Fruit fly (Drosophila melanogaster) whole organism, prepupa: Measurements from ENCODE around the gene RecQ5.

Experiments
- Blimp-1 ChIP-seq: fragments of 200-800 bp; sonication (Bioruptor generic); optimal IDR thresholded peaks from 3 replicates; lab custom pipeline; 2017; ENCODE audit warnings: missing biosample characterization, missing genetic modification characterization, mild to moderate bottlenecking, moderate library complexity, missing genetic modification reagents
- CG10631 ChIP-seq: fragments of 200-800 bp; sonication (Bioruptor generic); optimal IDR thresholded peaks from 2 replicates; lab custom pipeline; 2016; ENCODE audit warnings: missing biosample characterization, missing genetic modification characterization
- CG10669 ChIP-seq: fragments of 200-800 bp; sonication (Bioruptor generic); optimal IDR thresholded peaks from 3 replicates; lab custom pipeline; 2018; ENCODE audit warnings: missing biosample characterization, mild to moderate bottlenecking, missing genetic modification characterization, moderate library complexity
- CG11294 ChIP-seq: fragments of 200-800 bp; sonication (Bioruptor generic); IDR thresholded peaks from 2 replicates; pipeline ENCODE4 v1.3.6; 2022; ENCODE audit warnings: missing biosample characterization, missing genetic modification characterization
- CG11762 ChIP-seq: fragments of 200-800 bp; sonication (Bioruptor generic); optimal IDR thresholded peaks from 3 replicates; lab custom pipeline; 2016; ENCODE audit warnings: missing biosample characterization, missing genetic modification characterization; ENCODE audit not compliant: insufficient read depth
- CG11902 ChIP-seq: fragments of 200-800 bp; sonication (Bioruptor generic); optimal IDR thresholded peaks from 3 replicates; lab custom pipeline; 2016; ENCODE audit warnings: missing biosample characterization, missing genetic modification characterization
- CG1621 ChIP-seq: fragments of 200-800 bp; sonication (Bioruptor generic); optimal IDR thresholded peaks from 3 replicates; lab custom pipeline; 2018; ENCODE audit warnings: missing biosample characterization, mild to moderate bottlenecking, missing genetic modification characterization
- CG16779 ChIP-seq: fragments of 200-800 bp; sonication (Bioruptor generic); optimal IDR thresholded peaks from 3 replicates; lab custom pipeline; 2017; ENCODE audit warnings: missing biosample characterization, mild to moderate bottlenecking, missing genetic modification characterization
- CG32006 ChIP-seq: fragments of 200-800 bp; sonication (Bioruptor generic); optimal IDR thresholded peaks from 3 replicates; lab custom pipeline; 2017; ENCODE audit warnings: missing biosample characterization, mild to moderate bottlenecking, missing genetic modification characterization
- CG3919 ChIP-seq: fragments of 200-800 bp; sonication (Bioruptor generic); optimal IDR thresholded peaks from 3 replicates; lab custom pipeline; 2016; ENCODE audit warnings: missing biosample characterization, missing genetic modification characterization
- CG4318 ChIP-seq: fragments of 200-800 bp; sonication (Bioruptor generic); optimal IDR thresholded peaks from 3 replicates; lab custom pipeline; 2017; ENCODE audit warnings: missing biosample characterization, mild to moderate bottlenecking, missing genetic modification characterization
- CG6163 ChIP-seq: fragments of 200-800 bp; sonication (Bioruptor generic); IDR thresholded peaks from 3 replicates; pipeline ENCODE4 v1.3.6; 2022; ENCODE audit warnings: missing biosample characterization, missing genetic modification characterization
- CG6792 ChIP-seq: fragments of 200-800 bp; sonication (Bioruptor generic); optimal IDR thresholded peaks from 3 replicates; lab custom pipeline; 2016; ENCODE audit warnings: missing biosample characterization, missing genetic modification characterization
- CG6808 ChIP-seq: fragments of 200-800 bp; sonication (Bioruptor generic); optimal IDR thresholded peaks from 3 replicates; lab custom pipeline; 2017; ENCODE audit warnings: missing biosample characterization, missing genetic modification characterization, mild to moderate bottlenecking, moderate library complexity, missing genetic modification reagents
- CG6854 ChIP-seq: fragments of 200-800 bp; sonication (Bioruptor generic); optimal IDR thresholded peaks from 2 replicates; lab custom pipeline; 2017; ENCODE audit warnings: missing biosample characterization, mild to moderate bottlenecking, missing genetic modification characterization
- CG7368 ChIP-seq: fragments of 200-800 bp; sonication (Bioruptor generic); optimal IDR thresholded peaks from 3 replicates; lab custom pipeline; 2016; ENCODE audit warnings: missing biosample characterization, missing genetic modification characterization
- CG8119 ChIP-seq: fragments of 200-800 bp; sonication (Bioruptor generic); IDR thresholded peaks from 3 replicates; pipeline ENCODE4 v1.3.6; 2022; ENCODE audit warnings: missing biosample characterization, missing genetic modification characterization
- CG8632 ChIP-seq: fragments of 200-800 bp; sonication (Bioruptor generic); optimal IDR thresholded peaks from 3 replicates; lab custom pipeline; 2016; ENCODE audit warnings: missing biosample characterization, missing genetic modification characterization
- Eip75B ChIP-seq: fragments of 200-800 bp; sonication (Bioruptor generic); optimal IDR thresholded peaks from 3 replicates; lab custom pipeline; 2016; ENCODE audit warnings: missing biosample characterization, missing genetic modification characterization
- Eip93F ChIP-seq: fragments of 200-800 bp; sonication (Bioruptor generic); optimal IDR thresholded peaks from 2 replicates; lab custom pipeline; 2016; ENCODE audit warnings: missing biosample characterization, mild to moderate bottlenecking, missing genetic modification characterization
- Hr38 ChIP-seq: sonication (Bioruptor generic); optimal IDR thresholded peaks from 2 replicates; lab custom pipeline; 2016; ENCODE audit warnings: missing biosample characterization, missing genetic modification characterization
- Hr4 ChIP-seq: fragments of 200-800 bp; sonication (Bioruptor generic); optimal IDR thresholded peaks from 3 replicates; lab custom pipeline; 2016; ENCODE audit warnings: missing biosample characterization, missing genetic modification characterization
- Lpt ChIP-seq: fragments of 200-800 bp; sonication (Bioruptor generic); optimal IDR thresholded peaks from 3 replicates; lab custom pipeline; 2016; ENCODE audit warnings: missing biosample characterization, missing genetic modification characterization
- Met ChIP-seq: fragments of 200-800 bp; sonication (Bioruptor generic); optimal IDR thresholded peaks from 3 replicates; lab custom pipeline; 2016; ENCODE audit warnings: missing biosample characterization, missing genetic modification characterization
- OdsH ChIP-seq: fragments of 200-800 bp; sonication (Bioruptor generic); optimal IDR thresholded peaks from 3 replicates; lab custom pipeline; 2016; ENCODE audit warnings: missing biosample characterization, missing genetic modification characterization
- Smox ChIP-seq: fragments of 200-800 bp; sonication (Bioruptor generic); optimal IDR thresholded peaks from 3 replicates; lab custom pipeline; 2016; ENCODE audit warnings: missing biosample characterization, missing genetic modification characterization
- Sox102F ChIP-seq: fragments of 200-800 bp; sonication (Bioruptor generic); optimal IDR thresholded peaks from 2 replicates; lab custom pipeline; 2016; ENCODE audit warnings: missing biosample characterization, mild to moderate bottlenecking, missing genetic modification characterization
- Sox14 ChIP-seq: fragments of 200-800 bp; sonication (Bioruptor generic); optimal IDR thresholded peaks from 3 replicates; lab custom pipeline; 2016; ENCODE audit warnings: missing biosample characterization, missing genetic modification characterization
- Sox15 ChIP-seq: fragments of 200-800 bp; sonication (Bioruptor generic); optimal IDR thresholded peaks from 3 replicates; lab custom pipeline; 2016; ENCODE audit warnings: missing biosample characterization, missing genetic modification characterization
- achi ChIP-seq: fragments of 200-800 bp; sonication (Bioruptor generic); optimal IDR thresholded peaks from 3 replicates; lab custom pipeline; 2016; ENCODE audit warnings: missing biosample characterization, missing genetic modification characterization
- acj6 ChIP-seq: fragments of 200-800 bp; sonication (Bioruptor generic); optimal IDR thresholded peaks from 3 replicates; lab custom pipeline; 2016; ENCODE audit warnings: missing biosample characterization, missing genetic modification characterization
- cyc ChIP-seq: fragments of 200-800 bp; sonication (Bioruptor generic); optimal IDR thresholded peaks from 3 replicates; lab custom pipeline; 2016; ENCODE audit warnings: missing biosample characterization, missing genetic modification characterization
- dsx ChIP-seq: fragments of 200-800 bp; optimal IDR thresholded peaks from 3 replicates; lab custom pipeline; 2019; ENCODE audit warnings: missing biosample characterization, mild to moderate bottlenecking, missing genetic modification characterization, moderate library complexity; ENCODE audit not compliant: poor library complexity, severe bottlenecking
- esn ChIP-seq: fragments of 200-800 bp; sonication (Bioruptor generic); optimal IDR thresholded peaks from 2 replicates; lab custom pipeline; 2016; ENCODE audit warnings: missing biosample characterization, mild to moderate bottlenecking, missing genetic modification characterization, moderate library complexity
- fd59A ChIP-seq: fragments of 200-800 bp; sonication (Bioruptor generic); optimal IDR thresholded peaks from 2 replicates; lab custom pipeline; 2017; ENCODE audit warnings: missing biosample characterization, mild to moderate bottlenecking, missing genetic modification characterization, missing genetic modification reagents
- fd85E ChIP-seq: fragments of 200-800 bp; sonication (Bioruptor generic); optimal IDR thresholded peaks from 3 replicates; lab custom pipeline; 2016; ENCODE audit warnings: missing biosample characterization, missing genetic modification characterization
- net ChIP-seq: fragments of 200-800 bp; sonication (Bioruptor generic); optimal IDR thresholded peaks from 3 replicates; lab custom pipeline; 2016; ENCODE audit warnings: missing biosample characterization, missing genetic modification characterization
- pdm3 ChIP-seq: fragments of 200-800 bp; sonication (Bioruptor generic); optimal IDR thresholded peaks from 3 replicates; lab custom pipeline; 2016; ENCODE audit warnings: missing biosample characterization, missing genetic modification characterization
- salr ChIP-seq, 2 experiments: fragments of 200-800 bp; sonication (Bioruptor generic); optimal IDR thresholded peaks; 3 replicates each; lab custom pipeline; 2016 to 2018; ENCODE audit warnings: missing biosample characterization in 2 of 2, missing genetic modification characterization in 2 of 2, mild to moderate bottlenecking in 1 of 2
- spab ChIP-seq: fragments of 200-800 bp; sonication (Bioruptor generic); optimal IDR thresholded peaks from 2 replicates; lab custom pipeline; 2017; ENCODE audit warnings: missing biosample characterization, mild to moderate bottlenecking, missing genetic modification characterization, missing genetic modification reagents
- ss ChIP-seq, 2 experiments: fragments of 200-800 bp; sonication (Bioruptor generic); optimal IDR thresholded peaks; 2 replicates in 1 of 2; 3 replicates in 1 of 2; lab custom pipeline; 2017 to 2018; ENCODE audit warnings: mild to moderate bottlenecking in 2 of 2, missing biosample characterization in 2 of 2, missing genetic modification characterization in 2 of 2, moderate library complexity in 1 of 2
- svp ChIP-seq: fragments of 200-800 bp; sonication (Bioruptor generic); peaks from one replicate; lab custom pipeline; 2016; ENCODE audit warnings: missing biosample characterization, missing genetic modification characterization
- topi ChIP-seq: fragments of 200-800 bp; sonication (Bioruptor generic); optimal IDR thresholded peaks from 3 replicates; lab custom pipeline; 2016; ENCODE audit warnings: missing biosample characterization, missing genetic modification characterization
- vri ChIP-seq: fragments of 200-800 bp; sonication (Bioruptor generic); optimal IDR thresholded peaks from 3 replicates; lab custom pipeline; 2016; ENCODE audit warnings: missing biosample characterization, mild to moderate bottlenecking, missing genetic modification characterization

The RecQ5 gene

dm6 chr3L:14613792-14614677, 17.8 kb downstream of the RecQ5 start, which contains the start of gene shd (continued):
- TF ChIP-seq CG10631 (GFP tag; lab: Kevin White, UChicago), result peak; percentile 70
- TF ChIP-seq Met (GFP tag; lab: Kevin White, UChicago), result peak; percentile 32
- peak; percentile 27 for TF ChIP-seq topi (GFP tag; lab: Kevin White, UChicago)
- TF ChIP-seq CG6854 (GFP tag; lab: Kevin White, UChicago), result no peak
- TF ChIP-seq Eip93F (GFP tag; lab: Kevin White, UChicago), result no peak
- peak; percentile 87 for TF ChIP-seq CG32006 (GFP tag; lab: Kevin White, UChicago)
- TF ChIP-seq dsx (GFP tag; lab: Kevin White, UChicago), result peak; percentile 93
- no peak for TF ChIP-seq fd85E (GFP tag; lab: Kevin White, UChicago)
- peak; percentile 25 for TF ChIP-seq CG11762 (GFP tag; lab: Kevin White, UChicago)
- peak; percentile 43; the same call in 1 of the 3 replicates for TF ChIP-seq CG8119 (GFP tag; lab: Robert Waterston, UW)
- peak; percentile 67 for TF ChIP-seq achi (GFP tag; lab: Kevin White, UChicago)
- no peak for TF ChIP-seq pdm3 (GFP tag; lab: Kevin White, UChicago)
- TF ChIP-seq salr (GFP tag; optimal IDR thresholded peaks at IDR 0.05; lab: Kevin White, UChicago), result peak in 1 of 2 experiments; percentile 66
- TF ChIP-seq esn (GFP tag; lab: Kevin White, UChicago), result peak; percentile 43
- TF ChIP-seq CG1621, result peak; percentile 28
- peak; percentile 39 for TF ChIP-seq Sox102F (GFP tag; lab: Kevin White, UChicago)
- no peak for TF ChIP-seq Eip75B (GFP tag; lab: Kevin White, UChicago)
- TF ChIP-seq Sox14 (GFP tag; lab: Kevin White, UChicago), result no peak
- peak in 1 of 2 experiments; percentile 61 for TF ChIP-seq ss (GFP tag; optimal IDR thresholded peaks at IDR 0.05; lab: Kevin White, UChicago)
- TF ChIP-seq net (GFP tag; lab: Kevin White, UChicago), result peak; percentile 34
- peak; percentile 37 for TF ChIP-seq CG10669 (GFP tag; lab: Kevin White, UChicago)
- peak; percentile 21 for TF ChIP-seq spab (GFP tag; lab: Kevin White, UChicago)
- TF ChIP-seq acj6, result peak; percentile 70
- TF ChIP-seq Hr38 (GFP tag; lab: Kevin White, UChicago), result no peak
- TF ChIP-seq CG16779 (tag; lab: Kevin White, UChicago), result no peak
- TF ChIP-seq CG11902 (GFP tag; lab: Kevin White, UChicago), result no peak

DNA sequence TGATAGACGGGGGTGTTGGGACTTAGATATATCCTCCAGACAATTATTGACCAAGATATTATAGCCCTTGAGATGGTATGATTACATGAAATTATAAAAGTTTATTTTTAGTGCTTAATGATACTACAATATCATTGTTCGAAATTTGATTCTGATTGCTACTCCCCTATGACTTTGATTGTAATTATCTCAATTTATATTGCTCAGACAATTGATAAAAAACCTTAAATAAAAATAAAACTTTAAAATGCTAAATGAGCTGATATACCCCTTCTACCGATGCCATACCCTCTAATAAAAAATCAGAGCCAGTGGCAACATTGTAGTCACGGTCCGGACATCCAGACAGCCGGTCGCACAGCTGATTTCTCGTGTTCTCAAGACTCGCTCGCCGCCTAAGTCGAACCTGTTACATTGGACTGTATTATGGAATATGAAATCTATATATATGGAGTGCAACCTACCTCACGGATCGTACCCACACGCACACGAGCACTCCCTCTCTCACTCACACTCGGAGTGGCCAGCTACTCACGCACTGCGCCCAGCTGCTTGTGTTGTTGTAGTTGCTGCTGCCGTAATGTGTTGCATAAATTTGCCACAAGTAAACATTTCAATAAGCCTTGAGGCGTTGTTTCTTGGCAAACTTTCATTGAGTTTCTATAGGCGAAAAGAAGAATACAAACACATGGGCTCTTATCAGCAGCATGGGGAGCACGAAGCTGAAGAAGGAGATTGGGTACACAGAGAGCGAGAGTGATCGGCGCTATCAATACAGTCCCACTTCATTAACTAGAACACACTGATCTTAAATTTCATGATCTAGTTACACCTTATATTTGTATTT, 18.7 kb downstream of the RecQ5 start:
- TF ChIP-seq svp (no peak), esn (GFP tag; lab: Kevin White, UChicago) (peak; percentile 32), Eip75B (GFP tag; lab: Kevin White, UChicago) (peak; percentile 37), vri (GFP tag; lab: Kevin White, UChicago) (peak; percentile 96), CG6808 (GFP tag; lab: Kevin White, UChicago) (peak; percentile 73), Blimp-1 (GFP tag; lab: Kevin White, UChicago) (no peak), CG6163 (peak; percentile 35; the same call in 2 of the 3 replicates), CG7368 (no peak), cyc (GFP tag; lab: Kevin White, UChicago) (peak; percentile 36), CG4318 (GFP tag; lab: Kevin White, UChicago) (peak; percentile 57), CG3919 (GFP tag; lab: Kevin White, UChicago) (peak; percentile 71), pdm3 (GFP tag; lab: Kevin White, UChicago) (peak; percentile 73), CG8632 (GFP tag; lab: Kevin White, UChicago) (peak; percentile 14), Sox15 (GFP tag; lab: Kevin White, UChicago) (no peak), dsx (GFP tag; lab: Kevin White, UChicago) (peak; percentile 100), Lpt (GFP tag; lab: Kevin White, UChicago) (peak; percentile 64), Hr4 (GFP tag; lab: Kevin White, UChicago) (peak; percentile 61), CG1621 (peak; percentile 51), OdsH (GFP tag; lab: Kevin White, UChicago) (peak; percentile 76), Smox (GFP tag; lab: Kevin White, UChicago) (peak; percentile 6), Met (GFP tag; lab: Kevin White, UChicago) (no peak), CG6792 (peak; percentile 31), CG10669 (GFP tag; lab: Kevin White, UChicago) (peak; percentile 69), fd59A (peak; percentile 71), CG11294 (GFP tag; lab: Robert Waterston, UW) (no peak), topi (GFP tag; lab: Kevin White, UChicago) (peak; percentile 29)
